Fruit fly (Drosophila melanogaster) whole organism, embryonic: ENCODE data around the gene Sec63.

Source experiments
- Atf6 ChIP-seq: fragments of 200-800 bp; sonication (Bioruptor generic); IDR thresholded peaks from 2 replicates; pipeline ENCODE4 v1.3.6; 2022; ENCODE audit warnings: missing biosample characterization, missing genetic modification characterization
- CG10267 ChIP-seq: fragments of 200-800 bp; sonication (Bioruptor generic); optimal IDR thresholded peaks from 2 replicates; lab custom pipeline; 2018; ENCODE audit warnings: missing biosample characterization, mild to moderate bottlenecking, missing genetic modification characterization, moderate library complexity
- CG10654 ChIP-seq: fragments of 200-800 bp; sonication (Bioruptor generic); optimal IDR thresholded peaks from 2 replicates; lab custom pipeline; 2016; ENCODE audit warnings: missing biosample characterization, missing genetic modification characterization
- CG12391 ChIP-seq: fragments of 200-800 bp; sonication (Bioruptor generic); optimal IDR thresholded peaks from 3 replicates; lab custom pipeline; 2018; ENCODE audit warnings: missing biosample characterization, mild to moderate bottlenecking, missing genetic modification characterization, moderate library complexity
- CG12659 ChIP-seq: fragments of 200-800 bp; sonication (Bioruptor generic); optimal IDR thresholded peaks from 3 replicates; lab custom pipeline; 2017; ENCODE audit warnings: mild to moderate bottlenecking, missing biosample characterization, missing genetic modification reagents, missing genetic modification characterization
- CG13287 ChIP-seq: fragments of 200-800 bp; sonication (Bioruptor generic); IDR thresholded peaks from 2 replicates; pipeline ENCODE4 v1.3.6; 2022; ENCODE audit warnings: missing biosample characterization, missing genetic modification characterization; ENCODE audit not compliant: partially characterized antibody
- CG14710 ChIP-seq: fragments of 200-800 bp; sonication (Bioruptor generic); optimal IDR thresholded peaks from 3 replicates; lab custom pipeline; 2019; ENCODE audit warnings: missing biosample characterization, mild to moderate bottlenecking, missing genetic modification characterization, moderate library complexity
- CG1603 ChIP-seq: fragments of 200-800 bp; sonication (Bioruptor generic); optimal IDR thresholded peaks from 2 replicates; lab custom pipeline; 2019; ENCODE audit warnings: missing biosample characterization, mild to moderate bottlenecking, missing genetic modification characterization, moderate library complexity
- CG17385 ChIP-seq: fragments of 200-800 bp; sonication (Bioruptor generic); optimal IDR thresholded peaks from 3 replicates; lab custom pipeline; 2018; ENCODE audit warnings: missing biosample characterization, mild to moderate bottlenecking, missing genetic modification characterization
- CG1792 ChIP-seq: fragments of 200-800 bp; sonication (Bioruptor generic); optimal IDR thresholded peaks from 2 replicates; lab custom pipeline; 2016; ENCODE audit warnings: missing biosample characterization, missing genetic modification characterization
- CG18476 ChIP-seq: fragments of 200-800 bp; sonication (Bioruptor generic); optimal IDR thresholded peaks from 2 replicates; lab custom pipeline; 2016; ENCODE audit warnings: missing biosample characterization, mild to moderate bottlenecking, missing genetic modification characterization
- CG2712 ChIP-seq: fragments of 200-800 bp; optimal IDR thresholded peaks from 3 replicates; lab custom pipeline; 2019; ENCODE audit warnings: missing biosample characterization, mild to moderate bottlenecking, missing genetic modification characterization, moderate library complexity
- CG4617 ChIP-seq: fragments of 200-800 bp; sonication (Bioruptor generic); optimal IDR thresholded peaks from 3 replicates; lab custom pipeline; 2016; ENCODE audit warnings: missing biosample characterization, missing genetic modification characterization, borderline replicate concordance
- CG4730 ChIP-seq: fragments of 200-800 bp; sonication (Bioruptor generic); IDR thresholded peaks from 2 replicates; pipeline ENCODE4 v1.3.6; 2022; ENCODE audit warnings: missing biosample characterization, missing genetic modification characterization
- CG5953 ChIP-seq: fragments of 200-800 bp; sonication (Bioruptor generic); IDR thresholded peaks from 2 replicates; pipeline ENCODE4 v1.3.6; 2022; ENCODE audit warnings: missing biosample characterization, missing genetic modification characterization
- CG8359 ChIP-seq: fragments of 200-800 bp; sonication (Bioruptor generic); optimal IDR thresholded peaks from 2 replicates; lab custom pipeline; 2017; ENCODE audit warnings: missing biosample characterization, mild to moderate bottlenecking, missing genetic modification characterization, borderline replicate concordance
- CG8388 ChIP-seq: fragments of 200-800 bp; sonication (Bioruptor generic); optimal IDR thresholded peaks from 2 replicates; lab custom pipeline; 2019; ENCODE audit warnings: missing biosample characterization, mild to moderate bottlenecking, missing genetic modification characterization, moderate library complexity
- CG9609 ChIP-seq: fragments of 200-800 bp; sonication (Bioruptor generic); optimal IDR thresholded peaks from 3 replicates; lab custom pipeline; 2016; ENCODE audit warnings: missing biosample characterization, missing genetic modification characterization
- CG9797 ChIP-seq: fragments of 200-800 bp; sonication (Bioruptor generic); optimal IDR thresholded peaks from 3 replicates; lab custom pipeline; 2018; ENCODE audit warnings: missing biosample characterization, mild to moderate bottlenecking, missing genetic modification characterization
- Chrac-16 ChIP-seq: fragments of 200-800 bp; sonication (Bioruptor generic); optimal IDR thresholded peaks from 3 replicates; lab custom pipeline; 2016; ENCODE audit warnings: missing biosample characterization, missing genetic modification characterization
- Dp ChIP-seq: fragments of 200-800 bp; sonication (Bioruptor generic); optimal IDR thresholded peaks from 2 replicates; lab custom pipeline; 2018; ENCODE audit warnings: missing biosample characterization, mild to moderate bottlenecking, missing genetic modification characterization, moderate library complexity
- Ets97D ChIP-seq: fragments of 200-800 bp; sonication (Bioruptor generic); optimal IDR thresholded peaks from 3 replicates; lab custom pipeline; 2016; ENCODE audit warnings: missing biosample characterization, missing genetic modification characterization
- Fer2 ChIP-seq: fragments of 200-800 bp; sonication (Bioruptor generic); optimal IDR thresholded peaks from 2 replicates; lab custom pipeline; 2018; ENCODE audit warnings: missing biosample characterization, mild to moderate bottlenecking, missing genetic modification characterization, moderate library complexity
- H2.0 ChIP-seq: fragments of 200-800 bp; sonication (Bioruptor generic); IDR thresholded peaks from 2 replicates; pipeline ENCODE4 v1.3.6; 2022; ENCODE audit warnings: missing biosample characterization, missing genetic modification characterization
- HLH4C ChIP-seq: fragments of 200-800 bp; sonication (Bioruptor generic); IDR thresholded peaks from 3 replicates; pipeline ENCODE4 v1.3.6; 2022; ENCODE audit warnings: missing biosample characterization, missing genetic modification characterization; ENCODE audit not compliant: partially characterized antibody
- Hr51 ChIP-seq, 2 experiments: fragments of 200-800 bp; sonication (Bioruptor generic); optimal IDR thresholded peaks; 2 replicates in 1 of 2; 3 replicates in 1 of 2; lab custom pipeline; 2016 to 2018; ENCODE audit warnings: missing biosample characterization in 2 of 2, missing genetic modification characterization in 2 of 2, mild to moderate bottlenecking in 1 of 2, moderate library complexity in 1 of 2
- Lpt ChIP-seq: fragments of >200 bp; optimal IDR thresholded peaks from 2 replicates; lab custom pipeline; 2018; ENCODE audit warnings: missing biosample characterization, missing genetic modification characterization
- Med ChIP-seq: fragments of 200-800 bp; sonication (Bioruptor generic); peaks from one replicate; lab custom pipeline; 2016; ENCODE audit warnings: missing biosample characterization, missing genetic modification characterization, mild to moderate bottlenecking, inconsistent platforms, moderate library complexity
- NC2β ChIP-seq: fragments of 200-800 bp; sonication (Bioruptor generic); optimal IDR thresholded peaks from 2 replicates; lab custom pipeline; 2016; ENCODE audit warnings: missing biosample characterization, missing genetic modification characterization
- Opbp ChIP-seq: fragments of 200-800 bp; sonication (Bioruptor generic); IDR thresholded peaks from 3 replicates; pipeline ENCODE4 v1.3.6; 2022; ENCODE audit warnings: missing biosample characterization, missing genetic modification characterization; ENCODE audit not compliant: partially characterized antibody
- Stat92E ChIP-seq, 3 experiments: fragments of >200 bp in 2 of 3; fragments of 200-800 bp in 1 of 3; sonication (Bioruptor generic) in 1 of 3; optimal IDR thresholded peaks; 2 replicates each; lab custom pipeline; 2017 to 2019; ENCODE audit warnings: missing biosample characterization in 3 of 3, missing genetic modification characterization in 3 of 3, mild to moderate bottlenecking in 1 of 3, moderate library complexity in 1 of 3
- Usf ChIP-seq: fragments of 200-800 bp; sonication (Bioruptor generic); optimal IDR thresholded peaks from 2 replicates; lab custom pipeline; 2017; ENCODE audit warnings: missing genotype, missing biosample characterization, missing genetic modification characterization
- amos ChIP-seq: fragments of 200-800 bp; sonication (Bioruptor generic); IDR thresholded peaks from 2 replicates; pipeline ENCODE4 v1.3.6; 2022; ENCODE audit warnings: missing biosample characterization, missing genetic modification characterization; ENCODE audit not compliant: partially characterized antibody
- aop ChIP-seq: fragments of 200-800 bp; sonication (Bioruptor generic); IDR thresholded peaks from 2 replicates; pipeline ENCODE4 v1.3.6; 2022; ENCODE audit warnings: missing biosample characterization, missing genetic modification characterization
- ci ChIP-seq: fragments of 200-800 bp; sonication (Bioruptor generic); IDR thresholded peaks from 3 replicates; pipeline ENCODE4 v1.3.6; 2022; ENCODE audit warnings: missing biosample characterization, missing genetic modification characterization
- fd96Cb ChIP-seq: fragments of 200-800 bp; sonication (Bioruptor generic); optimal IDR thresholded peaks from 2 replicates; lab custom pipeline; 2018; ENCODE audit warnings: missing biosample characterization, mild to moderate bottlenecking, missing genetic modification characterization, moderate library complexity
- gfzf ChIP-seq: fragments of 200-800 bp; sonication (Bioruptor generic); optimal IDR thresholded peaks from 2 replicates; lab custom pipeline; 2016; ENCODE audit warnings: missing biosample characterization, mild to moderate bottlenecking, missing genetic modification characterization, moderate library complexity
- h ChIP-seq: fragments of >200 bp; optimal IDR thresholded peaks from 2 replicates; lab custom pipeline; 2017
- maf-S ChIP-seq: fragments of 200-800 bp; sonication (Bioruptor generic); optimal IDR thresholded peaks from 2 replicates; lab custom pipeline; 2016; ENCODE audit warnings: missing biosample characterization, missing genetic modification characterization
- nau ChIP-seq: fragments of 200-800 bp; sonication (Bioruptor generic); optimal IDR thresholded peaks from 3 replicates; lab custom pipeline; 2017; ENCODE audit warnings: missing biosample characterization, mild to moderate bottlenecking, missing genetic modification characterization, missing genetic modification reagents
- nmo ChIP-seq: fragments of 200-800 bp; sonication (Bioruptor generic); optimal IDR thresholded peaks from 2 replicates; lab custom pipeline; 2018; ENCODE audit warnings: missing biosample characterization, mild to moderate bottlenecking, missing genetic modification characterization, moderate library complexity
- nom ChIP-seq: fragments of 200-800 bp; sonication (Bioruptor generic); optimal IDR thresholded peaks from 2 replicates; lab custom pipeline; 2017; ENCODE audit warnings: missing biosample characterization, missing genetic modification characterization, mild to moderate bottlenecking, moderate library complexity, missing genetic modification reagents
- otp ChIP-seq: fragments of 200-800 bp; sonication (Bioruptor generic); IDR thresholded peaks from 3 replicates; pipeline ENCODE4, ENCODE4 v1.3.6; 2022; ENCODE audit warnings: missing biosample characterization, missing genetic modification characterization
- sens-2 ChIP-seq: fragments of 200-800 bp; sonication (Bioruptor generic); IDR thresholded peaks from 2 replicates; pipeline ENCODE4 v1.3.6; 2022; ENCODE audit warnings: missing biosample characterization, missing genetic modification characterization
- tap ChIP-seq: fragments of 200-800 bp; optimal IDR thresholded peaks from 3 replicates; lab custom pipeline; 2019; ENCODE audit warnings: missing biosample characterization, mild to moderate bottlenecking, missing genetic modification characterization, moderate library complexity
- unc-4 ChIP-seq: fragments of 200-800 bp; sonication (Bioruptor generic); IDR thresholded peaks from 2 replicates; pipeline ENCODE4 v1.3.6; 2022; ENCODE audit warnings: missing biosample characterization, missing genetic modification characterization; ENCODE audit not compliant: partially characterized antibody
- vfl ChIP-seq: fragments of 200-800 bp; sonication (Bioruptor generic); optimal IDR thresholded peaks from 2 replicates; lab custom pipeline; 2016; ENCODE audit warnings: missing biosample characterization, missing genetic modification characterization
- wek ChIP-seq: fragments of 200-800 bp; sonication (Bioruptor generic); optimal IDR thresholded peaks from 3 replicates; lab custom pipeline; 2018; ENCODE audit warnings: missing biosample characterization, mild to moderate bottlenecking, missing genetic modification characterization, moderate library complexity
- yki ChIP-seq: fragments of >200 bp; optimal IDR thresholded peaks from 3 replicates; lab custom pipeline; 2018

Gene Sec63

DNA sequence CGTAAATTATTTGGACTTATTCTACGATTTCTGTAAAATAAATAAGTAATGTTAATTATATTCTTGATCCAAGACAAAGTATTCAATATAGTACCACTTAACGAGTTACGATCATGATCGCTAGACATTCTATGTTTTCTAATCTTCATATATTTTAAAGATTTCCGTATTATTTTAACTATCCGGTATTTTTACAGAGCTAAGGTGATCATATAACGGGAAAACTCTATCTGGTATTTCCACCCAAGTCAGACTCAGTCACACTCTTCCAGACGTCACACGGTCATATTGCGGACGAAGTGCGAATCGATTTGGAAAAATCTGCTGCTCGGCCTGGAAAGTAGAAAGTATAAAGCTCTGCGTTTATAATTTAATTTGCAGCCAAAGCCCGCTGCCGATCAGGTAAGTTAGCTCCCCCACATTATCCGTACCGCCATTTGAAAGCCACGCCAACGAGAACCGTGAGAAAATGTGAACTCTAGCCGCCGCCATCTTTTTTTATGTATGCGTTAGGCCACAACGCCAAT is 21.1 kb upstream of the Sec63 start, which contains the start of the genes lark and eco (continued):
- peak; percentile 67 for TF ChIP-seq Med
- peak; percentile 20 for TF ChIP-seq CG12391 (tag; lab: Kevin White, UChicago)
- no peak for TF ChIP-seq yki
- TF ChIP-seq Stat92E (GFP tag; optimal IDR thresholded peaks at IDR 0.05; lab: Kevin White, UChicago) = peak in 1 of 3 experiments; percentile 4
- no peak for TF ChIP-seq sens-2 (GFP tag; lab: Robert Waterston, UW)
- no peak for TF ChIP-seq HLH4C (GFP tag; lab: Robert Waterston, UW)
- no peak for TF ChIP-seq Lpt (GFP tag; lab: Kevin White, UChicago)
- no peak for TF ChIP-seq nau
- no peak for TF ChIP-seq fd96Cb (tag; lab: Kevin White, UChicago)
- no peak for TF ChIP-seq vfl (GFP tag; lab: Kevin White, UChicago)
- peak; percentile 44 for TF ChIP-seq Ets97D (GFP tag; lab: Kevin White, UChicago)
- no peak for TF ChIP-seq CG5953 (GFP tag; lab: Robert Waterston, UW)
- peak; percentile 41; the same call in 1 of the 2 replicates for TF ChIP-seq amos (GFP tag; lab: Robert Waterston, UW)
- TF ChIP-seq Hr51 (GFP tag; optimal IDR thresholded peaks at IDR 0.05; lab: Kevin White, UChicago) = no peak
- TF ChIP-seq Atf6 (GFP tag; lab: Robert Waterston, UW) = 0 out of 2 replicates have a peak, but pooled peaks have one; percentile 9
- 0 out of 2 replicates have a peak, but pooled peaks have one; percentile 13 for TF ChIP-seq unc-4 (GFP tag; lab: Robert Waterston, UW)
- no peak for TF ChIP-seq CG8359 (GFP tag; lab: Kevin White, UChicago)
- peak; percentile 25; the same call in 1 of the 2 replicates for TF ChIP-seq CG13287 (GFP tag; lab: Robert Waterston, UW)
- TF ChIP-seq h = no peak
- peak; percentile 33 for TF ChIP-seq nmo (GFP tag; lab: Kevin White, UChicago)
- peak; percentile 83 for TF ChIP-seq CG10267 (tag; lab: Kevin White, UChicago)
- TF ChIP-seq Chrac-16 (GFP tag; lab: Kevin White, UChicago) = no peak
- TF ChIP-seq tap (tag; lab: Kevin White, UChicago) = no peak
- peak; percentile 92 for TF ChIP-seq CG9797 (GFP tag; lab: Kevin White, UChicago)
- no peak for TF ChIP-seq H2.0
- TF ChIP-seq CG4730 (GFP tag; lab: Robert Waterston, UW) = no peak
- TF ChIP-seq CG12659 = peak; percentile 71
- no peak; the same call in 2 of the 3 replicates for TF ChIP-seq ci
- no peak for TF ChIP-seq otp (GFP tag; lab: Robert Waterston, UW)
- peak; percentile 64 for TF ChIP-seq CG14710
- TF ChIP-seq CG9609 (GFP tag; lab: Kevin White, UChicago) = no peak
- peak; percentile 89 for TF ChIP-seq gfzf (GFP tag; lab: Kevin White, UChicago)
- TF ChIP-seq CG1603 (tag; lab: Kevin White, UChicago) = peak; percentile 61
- TF ChIP-seq Opbp (GFP tag; lab: Robert Waterston, UW) = peak; percentile 40; the same call in 1 of the 3 replicates
- no peak for TF ChIP-seq CG18476
- TF ChIP-seq Dp (GFP tag; lab: Kevin White, UChicago) = peak; percentile 36
- peak; percentile 79 for TF ChIP-seq CG4617 (GFP tag; lab: Kevin White, UChicago)
- TF ChIP-seq aop (GFP tag; lab: Robert Waterston, UW) = no peak
- peak; percentile 35 for TF ChIP-seq CG17385 (GFP tag; lab: Kevin White, UChicago)
- no peak for TF ChIP-seq maf-S (GFP tag; lab: Kevin White, UChicago)
- TF ChIP-seq Fer2 (tag; lab: Kevin White, UChicago) = no peak
- TF ChIP-seq CG10654 (GFP tag; lab: Kevin White, UChicago) = no peak
- peak; percentile 4 for TF ChIP-seq wek (GFP tag; lab: Kevin White, UChicago)
- peak; percentile 29 for TF ChIP-seq CG2712 (tag; lab: Kevin White, UChicago)
- TF ChIP-seq nom = peak; percentile 57
- TF ChIP-seq CG8388 (GFP tag; lab: Kevin White, UChicago) = no peak
- peak; percentile 4 for TF ChIP-seq NC2β (GFP tag; lab: Kevin White, UChicago)
- TF ChIP-seq Usf (GFP tag; lab: Kevin White, UChicago) = no peak
- TF ChIP-seq CG1792 (GFP tag; lab: Kevin White, UChicago) = no peak
